Fruit fly (Drosophila melanogaster) whole organism, adult: ENCODE data around the gene Tig.

Experiments
- CG12768 ChIP-seq: fragments of 200-800 bp; sonication (Bioruptor generic); optimal IDR thresholded peaks from 2 replicates; lab custom pipeline; 2017; ENCODE audit warnings: missing biosample characterization, missing genetic modification characterization, mild to moderate bottlenecking, moderate library complexity, missing genetic modification reagents
- CG33017 ChIP-seq: fragments of 200-800 bp; sonication (Bioruptor generic); optimal IDR thresholded peaks from 2 replicates; lab custom pipeline; 2018; ENCODE audit warnings: missing biosample characterization, mild to moderate bottlenecking, missing genetic modification characterization, moderate library complexity
- Crg-1 ChIP-seq: fragments of 200-800 bp; sonication (Bioruptor generic); optimal IDR thresholded peaks from 2 replicates; lab custom pipeline; 2016; ENCODE audit warnings: missing biosample characterization, missing genetic modification characterization
- cic ChIP-seq: fragments of 200-800 bp; sonication (Bioruptor generic); optimal IDR thresholded peaks from 2 replicates; lab custom pipeline; 2017; ENCODE audit warnings: missing biosample characterization, mild to moderate bottlenecking, missing genetic modification characterization, moderate library complexity
- pad ChIP-seq: fragments of 200-800 bp; sonication (Bioruptor generic); optimal IDR thresholded peaks from 3 replicates; lab custom pipeline; 2017; ENCODE audit warnings: missing biosample characterization, missing genetic modification characterization, mild to moderate bottlenecking, moderate library complexity, missing genetic modification reagents

DNA sequence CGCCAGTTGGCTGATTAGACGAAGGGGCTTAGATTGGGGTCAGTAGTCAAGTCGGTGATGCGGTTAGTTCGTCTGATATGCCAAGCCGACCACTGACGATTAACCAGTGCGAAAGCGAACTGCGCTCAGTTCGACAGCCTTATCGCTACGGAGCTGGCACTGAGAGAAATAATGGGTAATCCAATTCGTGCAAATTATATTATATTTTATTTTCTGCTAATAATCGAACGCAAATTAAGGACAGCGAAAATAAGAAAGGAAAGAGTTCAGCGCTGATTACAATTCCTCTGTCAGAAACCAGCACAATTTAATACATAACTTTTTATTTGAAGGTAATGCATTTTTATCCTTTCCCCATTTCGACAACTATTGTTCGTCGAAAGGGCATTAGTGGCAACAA is 26.0 kb downstream of the Tig start, which contains the start of gene CG42369:
- TF ChIP-seq pad (GFP tag; lab: Kevin White, UChicago): no peak
- TF ChIP-seq Crg-1 (GFP tag; lab: Kevin White, UChicago): no peak
- no peak for TF ChIP-seq cic (GFP tag; lab: Kevin White, UChicago)
- no peak for TF ChIP-seq CG12768 (GFP tag; lab: Kevin White, UChicago)
- TF ChIP-seq CG33017: no peak
